Worm (Caenorhabditis elegans): ENCODE data around the gene F02C12.1.

DNA sequence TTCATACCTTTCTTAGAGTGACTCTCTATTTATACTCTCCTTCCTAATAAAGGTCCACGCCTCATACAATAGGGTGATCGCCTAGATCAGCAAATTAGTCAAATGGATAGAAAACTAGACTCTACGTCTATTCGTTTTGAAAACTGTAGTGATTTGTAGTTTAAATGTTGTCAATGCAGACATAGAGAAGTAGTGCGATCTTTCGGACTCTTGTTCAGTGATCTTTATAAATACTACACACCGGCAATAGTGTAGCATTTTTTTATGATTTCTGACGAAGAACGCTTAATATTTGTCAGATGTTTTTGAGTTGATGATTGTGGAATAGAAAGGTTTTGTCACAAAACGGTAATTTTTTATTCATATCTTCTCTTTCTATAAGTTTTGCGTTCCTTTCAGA lies 9.4 kb downstream of the F02C12.1 start:
- TF ChIP-seq duxl-1 (tag; optimal IDR thresholded peaks at IDR 0.05; ENCODE audit: poor library complexity) (no peak), unc-39 (tag; optimal IDR thresholded peaks at IDR 0.05) (no peak), pha-4 (GFP tag; IDR thresholded peaks at IDR 0.05) (no peak), pha-4 (tag; optimal IDR thresholded peaks at IDR 0.05) (no peak), snpc-1.2 (GFP tag; IDR thresholded peaks at IDR 0.05) (no peak), zip-2 (tag; optimal IDR thresholded peaks at IDR 0.05) (no peak), lin-15B (tag; optimal IDR thresholded peaks at IDR 0.05) (no peak)
